Worm (Caenorhabditis elegans): ENCODE results near the gene nucl-1.

- TF ChIP-seq unc-39 (tag; optimal IDR thresholded peaks at IDR 0.05) (no peak), unc-62 (GFP tag; optimal IDR thresholded peaks at IDR 0.05) (no peak), tbx-8 (GFP tag; optimal IDR thresholded peaks at IDR 0.05) (no peak), lin-13 (tag; optimal IDR thresholded peaks at IDR 0.05) (no peak)
These were observed 44.2 kb upstream of the nucl-1 start for ce11 chrIV:8333554-8333953.

Measured in whole organism, mixed stage, embryonic.